Worm (Caenorhabditis elegans) whole organism, young adult: ENCODE results near the gene col-113.

Experiments used
- B0019.2 ChIP-seq: fragments of 200-800 bp; sonication (Bioruptor generic); conservative IDR thresholded peaks from 2 replicates; pipeline ENCODE4 v1.3.6; 2022; ENCODE audit warnings: missing genetic modification reagents, missing genetic modification characterization, missing compliant biosample characterization
- C17E4.6 ChIP-seq: fragments of 200-800 bp; sonication (Bioruptor generic); IDR thresholded peaks from 2 replicates; pipeline ENCODE4 v1.3.6; 2022; ENCODE audit warnings: missing genetic modification reagents, missing genetic modification characterization, missing compliant biosample characterization
- K11D2.4 ChIP-seq: fragments of 200-800 bp; sonication (Bioruptor generic); IDR thresholded peaks from 2 replicates; pipeline ENCODE4 v1.3.6; 2022; ENCODE audit warnings: missing genetic modification reagents, missing genetic modification characterization, missing compliant biosample characterization
- ama-1 ChIP-seq, 3 experiments: fragments of 150-350 bp in 1 of 3; sonication (generic microtip) in 2 of 3; optimal IDR thresholded peaks; 2 replicates each; lab custom pipeline; 2014 to 2018; ENCODE audit warnings: missing biosample characterization in 2 of 3, missing genetic modification characterization in 2 of 3, missing genetic modification reagents in 2 of 3
- athp-1 ChIP-seq: sonication (generic microtip); optimal IDR thresholded peaks from 2 replicates; lab custom pipeline; 2017; ENCODE audit warnings: mild to moderate bottlenecking, missing genetic modification characterization, missing compliant biosample characterization
- ccch-3 ChIP-seq: fragments of 200-800 bp; sonication (Bioruptor generic); optimal IDR thresholded peaks from 2 replicates; lab custom pipeline; 2018; ENCODE audit warnings: mild to moderate bottlenecking, missing genetic modification characterization, missing compliant biosample characterization
- ets-4 ChIP-seq: fragments of 200-800 bp; sonication (Bioruptor generic); optimal IDR thresholded peaks from 2 replicates; lab custom pipeline; 2018; ENCODE audit warnings: mild to moderate bottlenecking, missing genetic modification characterization, missing compliant biosample characterization
- lin-26 ChIP-seq: fragments of 200-800 bp; sonication (Bioruptor generic); IDR thresholded peaks from 2 replicates; pipeline ENCODE4 v1.3.6; 2022; ENCODE audit warnings: missing genetic modification reagents, missing genetic modification characterization, missing compliant biosample characterization
- mxl-1 ChIP-seq: sonication (generic microtip); optimal IDR thresholded peaks from 2 replicates; lab custom pipeline; 2016; ENCODE audit warnings: missing genetic modification characterization, missing compliant biosample characterization
- nhr-27 ChIP-seq: fragments of 200-800 bp; sonication (Bioruptor generic); optimal IDR thresholded peaks from 2 replicates; lab custom pipeline; 2018; ENCODE audit warnings: mild to moderate bottlenecking, missing genetic modification characterization, moderate library complexity, missing compliant biosample characterization
- pbrm-1 ChIP-seq: fragments of 200-800 bp; sonication (Bioruptor generic); IDR thresholded peaks from 2 replicates; pipeline ENCODE4 v1.3.6; 2022; ENCODE audit warnings: missing genetic modification reagents, missing genetic modification characterization, missing compliant biosample characterization
- snpc-4 ChIP-seq, 5 experiments: fragments of 150-350 bp in 1 of 5; sonication (generic microtip) in 4 of 5; optimal IDR thresholded peaks; 2 replicates each; lab custom pipeline; 2014 to 2018; ENCODE audit warnings: missing genetic modification characterization in 5 of 5, missing biosample characterization in 3 of 5, antibody characterized with exemption in 2 of 5, mild to moderate bottlenecking in 2 of 5, missing compliant biosample characterization in 2 of 5, missing genotype in 2 of 5, moderate library complexity in 2 of 5, missing genetic modification reagents in 1 of 5
- unc-130 ChIP-seq: sonication (generic microtip); optimal IDR thresholded peaks from 2 replicates; lab custom pipeline; 2016; ENCODE audit warnings: missing genetic modification reagents, missing genetic modification characterization, missing compliant biosample characterization
- zim-3 ChIP-seq: sonication (generic microtip); optimal IDR thresholded peaks from 2 replicates; lab custom pipeline; 2017; ENCODE audit warnings: mild to moderate bottlenecking, missing genetic modification characterization, moderate library complexity, missing compliant biosample characterization

ce11 chrIV:7139143-7139542, 13.2 kb downstream of the col-113 start:
- TF ChIP-seq ccch-3 (GFP tag; lab: Kevin White, UChicago) (no peak), K11D2.4 (no peak), B0019.2 (GFP tag; lab: Robert Waterston, UW) (no peak), pbrm-1 (no peak), lin-26 (GFP tag; lab: Robert Waterston, UW) (no peak), ama-1 (optimal IDR thresholded peaks at IDR 0.05; lab: Kevin White, UChicago) (no peak), ama-1 (GFP tag; optimal IDR thresholded peaks at IDR 0.05; lab: Kevin White, UChicago) (no peak), zim-3 (tag; lab: Kevin White, UChicago) (no peak), nhr-27 (no peak), snpc-4 (GFP tag; optimal IDR thresholded peaks at IDR 0.05; lab: Kevin White, UChicago) (no peak), snpc-4 (tag; optimal IDR thresholded peaks at IDR 0.05; lab: Kevin White, UChicago) (no peak), ets-4 (GFP tag; lab: Kevin White, UChicago) (no peak), C17E4.6 (GFP tag; lab: Robert Waterston, UW) (no peak), athp-1 (tag; lab: Kevin White, UChicago) (no peak), mxl-1 (tag; lab: Kevin White, UChicago) (no peak), unc-130 (GFP tag; lab: Kevin White, UChicago) (no peak)
